Fruit fly (Drosophila melanogaster) whole organism, wandering third instar larva: ENCODE data around the gene Hmgcr.

Experiments
- Abd-B ChIP-seq: fragments of >200 bp; optimal IDR thresholded peaks from 2 replicates; lab custom pipeline; 2017; ENCODE audit warnings: missing biosample characterization, missing genetic modification characterization
- CG32264 ChIP-seq: fragments of 200-800 bp; sonication (Bioruptor generic); optimal IDR thresholded peaks from 2 replicates; lab custom pipeline; 2016; ENCODE audit warnings: missing biosample characterization, missing genetic modification characterization
- CG9705 ChIP-seq: fragments of 200-800 bp; sonication (Bioruptor generic); optimal IDR thresholded peaks from 2 replicates; lab custom pipeline; 2018; ENCODE audit warnings: missing biosample characterization, mild to moderate bottlenecking, missing genetic modification characterization
- CrebA ChIP-seq: fragments of 200-800 bp; sonication (Bioruptor generic); optimal IDR thresholded peaks from 2 replicates; lab custom pipeline; 2016; ENCODE audit warnings: missing biosample characterization, mild to moderate bottlenecking, missing genetic modification characterization, borderline replicate concordance
- Dfd ChIP-seq: fragments of >200 bp; optimal IDR thresholded peaks from 2 replicates; lab custom pipeline; 2017; ENCODE audit warnings: missing biosample characterization, missing genetic modification characterization
- Dif ChIP-seq: fragments of 200-275, 200-300 bp; sonication (Bioruptor generic); optimal IDR thresholded peaks from 2 replicates; lab custom pipeline; 2018; ENCODE audit warnings: missing biosample characterization, missing genetic modification characterization; ENCODE audit not compliant: partially characterized antibody
- GATAd ChIP-seq: sonication (Bioruptor generic); optimal IDR thresholded peaks from 2 replicates; lab custom pipeline; 2016; ENCODE audit warnings: missing biosample characterization, missing genetic modification characterization
- HLH106 ChIP-seq: fragments of 200-800 bp; optimal IDR thresholded peaks from 3 replicates; lab custom pipeline; 2019; ENCODE audit warnings: missing biosample characterization, mild to moderate bottlenecking, missing genetic modification characterization, moderate library complexity
- Hnf4 ChIP-seq: fragments of 200-800 bp; sonication (Bioruptor generic); optimal IDR thresholded peaks from 2 replicates; lab custom pipeline; 2016; ENCODE audit warnings: missing biosample characterization, mild to moderate bottlenecking, missing genetic modification characterization
- Hr78 ChIP-seq: fragments of >200 bp; optimal IDR thresholded peaks from 2 replicates; lab custom pipeline; 2017; ENCODE audit warnings: missing biosample characterization, missing genetic modification characterization
- Hr83 ChIP-seq: fragments of 200-300 bp; sonication (Bioruptor generic); optimal IDR thresholded peaks from 2 replicates; lab custom pipeline; 2016; ENCODE audit warnings: missing biosample characterization, mild to moderate bottlenecking, missing genetic modification characterization, moderate library complexity; ENCODE audit not compliant: poor library complexity, severe bottlenecking
- Jra ChIP-seq: sonication (Bioruptor generic); optimal IDR thresholded peaks from 2 replicates; lab custom pipeline; 2016; ENCODE audit warnings: missing biosample characterization, missing genetic modification characterization
- Mio ChIP-seq: sonication (Bioruptor generic); optimal IDR thresholded peaks from 2 replicates; lab custom pipeline; 2016; ENCODE audit warnings: missing biosample characterization, missing genetic modification characterization
- Myc ChIP-seq: fragments of >200 bp; optimal IDR thresholded peaks from 2 replicates; lab custom pipeline; 2017
- N ChIP-seq: fragments of >200 bp; optimal IDR thresholded peaks from 2 replicates; lab custom pipeline; 2018; ENCODE audit warnings: missing biosample characterization, missing external identifiers, missing genetic modification characterization
- OdsH ChIP-seq: fragments of 200-800 bp; sonication (Bioruptor generic); optimal IDR thresholded peaks from 2 replicates; lab custom pipeline; 2016; ENCODE audit warnings: missing biosample characterization, mild to moderate bottlenecking, missing genetic modification characterization
- Rel ChIP-seq, 2 experiments: fragments of 200-800 bp; sonication (Bioruptor generic) in 1 of 2; optimal IDR thresholded peaks; 2 replicates in 1 of 2; 3 replicates in 1 of 2; lab custom pipeline; 2016 to 2019; ENCODE audit warnings: mild to moderate bottlenecking in 2 of 2, missing biosample characterization in 2 of 2, missing genetic modification characterization in 2 of 2, moderate library complexity in 1 of 2
- Sp1 ChIP-seq: fragments of 200-800 bp; sonication (Bioruptor generic); optimal IDR thresholded peaks from 3 replicates; lab custom pipeline; 2019; ENCODE audit warnings: missing biosample characterization, mild to moderate bottlenecking, missing genetic modification characterization, moderate library complexity
- Vsx2 ChIP-seq: fragments of 200-300, 225-300 bp; sonication (Bioruptor generic); optimal IDR thresholded peaks from 2 replicates; lab custom pipeline; 2018; ENCODE audit warnings: missing biosample characterization, missing genetic modification characterization; ENCODE audit not compliant: partially characterized antibody
- br ChIP-seq: fragments of 200-800 bp; sonication (Bioruptor generic); optimal IDR thresholded peaks from 2 replicates; lab custom pipeline; 2016; ENCODE audit warnings: missing biosample characterization, missing genetic modification characterization
- brk ChIP-seq: fragments of 200-800 bp; sonication (Bioruptor generic); optimal IDR thresholded peaks from 2 replicates; lab custom pipeline; 2016; ENCODE audit warnings: missing biosample characterization, mild to moderate bottlenecking, missing genetic modification characterization
- dl ChIP-seq, 2 experiments: fragments of 175-275, 200-275 bp in 1 of 2; fragments of 200-275 bp in 1 of 2; sonication (Bioruptor generic); optimal IDR thresholded peaks; lab custom pipeline; 2018; ENCODE audit warnings: mild to moderate bottlenecking in 2 of 2, missing biosample characterization in 2 of 2, missing genetic modification characterization in 2 of 2, moderate library complexity in 2 of 2; ENCODE audit not compliant: partially characterized antibody in 2 of 2, insufficient read depth in 1 of 2
- dmrt93B ChIP-seq: fragments of 200-800 bp; sonication (Bioruptor generic); optimal IDR thresholded peaks from 2 replicates; lab custom pipeline; 2018; ENCODE audit warnings: missing biosample characterization, mild to moderate bottlenecking, missing genetic modification characterization
- dsf ChIP-seq: sonication (Bioruptor generic); optimal IDR thresholded peaks from 2 replicates; lab custom pipeline; 2016; ENCODE audit warnings: missing biosample characterization, missing genetic modification characterization, borderline replicate concordance
- ey ChIP-seq: fragments of 200-800 bp; sonication (Bioruptor generic); optimal IDR thresholded peaks from 2 replicates; lab custom pipeline; 2016; ENCODE audit warnings: missing biosample characterization, missing genetic modification characterization
- foxo ChIP-seq, 2 experiments: fragments of 200-800 bp; sonication (Bioruptor generic); optimal IDR thresholded peaks; 2 replicates in 1 of 2; 3 replicates in 1 of 2; lab custom pipeline; 2016 to 2017; ENCODE audit warnings: missing biosample characterization in 2 of 2, missing genetic modification characterization in 2 of 2
- fru ChIP-seq: fragments of 200-800 bp; sonication (Bioruptor generic); optimal IDR thresholded peaks from 3 replicates; lab custom pipeline; 2016; ENCODE audit warnings: missing biosample characterization, mild to moderate bottlenecking, missing genetic modification characterization
- h ChIP-seq: fragments of 200-800 bp; sonication (Bioruptor generic); optimal IDR thresholded peaks from 3 replicates; lab custom pipeline; 2016; ENCODE audit warnings: missing biosample characterization, mild to moderate bottlenecking, missing genetic modification characterization
- jim ChIP-seq: fragments of 175-275, 200-325 bp; sonication (Bioruptor generic); optimal IDR thresholded peaks from 2 replicates; lab custom pipeline; 2016; ENCODE audit warnings: missing biosample characterization, mild to moderate bottlenecking, missing genetic modification characterization
- lola ChIP-seq: fragments of >200 bp; optimal IDR thresholded peaks from 2 replicates; lab custom pipeline; 2017; ENCODE audit warnings: missing biosample characterization, missing genetic modification characterization
- pan ChIP-seq: fragments of >200 bp; optimal IDR thresholded peaks from 2 replicates; lab custom pipeline; 2017
- psq ChIP-seq: fragments of 200-800 bp; sonication (Bioruptor generic); optimal IDR thresholded peaks from 3 replicates; lab custom pipeline; 2017; ENCODE audit warnings: missing biosample characterization, mild to moderate bottlenecking, missing genetic modification characterization, moderate library complexity
- rgr ChIP-seq: fragments of 200-800 bp; sonication (Bioruptor generic); optimal IDR thresholded peaks from 3 replicates; lab custom pipeline; 2016; ENCODE audit warnings: missing biosample characterization, mild to moderate bottlenecking, missing genetic modification characterization
- sage ChIP-seq: fragments of 200-800 bp; sonication (Bioruptor generic); optimal IDR thresholded peaks from 2 replicates; lab custom pipeline; 2016; ENCODE audit warnings: missing biosample characterization, mild to moderate bottlenecking, missing genetic modification characterization
- sv ChIP-seq: fragments of 200-800 bp; sonication (Bioruptor generic); optimal IDR thresholded peaks from 3 replicates; lab custom pipeline; 2016; ENCODE audit warnings: missing biosample characterization, missing genetic modification characterization
- tai ChIP-seq: sonication (Bioruptor generic); optimal IDR thresholded peaks from 2 replicates; lab custom pipeline; 2016; ENCODE audit warnings: missing biosample characterization, missing genetic modification characterization
- usp ChIP-seq: fragments of >200 bp; optimal IDR thresholded peaks from 2 replicates; lab custom pipeline; 2017; ENCODE audit warnings: missing biosample characterization, missing genetic modification characterization
- woc ChIP-seq: sonication (Bioruptor generic); optimal IDR thresholded peaks from 2 replicates; lab custom pipeline; 2016; ENCODE audit warnings: missing biosample characterization, mild to moderate bottlenecking, missing genetic modification characterization

The Hmgcr gene

DNA sequence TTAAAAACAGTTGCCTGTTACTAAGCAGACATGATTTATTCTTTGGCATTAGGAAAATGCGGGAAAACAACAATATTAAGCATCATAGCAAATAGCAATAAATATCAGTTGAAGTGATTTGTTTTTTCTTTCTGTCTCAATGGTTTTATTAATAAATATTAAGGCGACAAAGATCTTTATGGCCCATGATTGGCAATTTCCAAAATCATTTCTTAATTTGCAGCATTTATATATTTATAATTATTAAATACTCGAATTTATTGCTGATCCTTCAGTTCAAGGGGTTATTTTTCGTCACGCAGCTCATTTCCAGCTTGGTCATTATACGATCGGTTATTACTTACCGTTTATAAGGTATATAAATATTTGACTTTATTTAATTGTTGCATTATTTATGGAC lies 5.5 kb upstream of the Hmgcr start:
- TF ChIP-seq h (GFP tag; lab: Kevin White, UChicago) (no peak), foxo (GFP tag; optimal IDR thresholded peaks at IDR 0.05; lab: Kevin White, UChicago) (no peak), CrebA (peak; percentile 23)

DNA sequence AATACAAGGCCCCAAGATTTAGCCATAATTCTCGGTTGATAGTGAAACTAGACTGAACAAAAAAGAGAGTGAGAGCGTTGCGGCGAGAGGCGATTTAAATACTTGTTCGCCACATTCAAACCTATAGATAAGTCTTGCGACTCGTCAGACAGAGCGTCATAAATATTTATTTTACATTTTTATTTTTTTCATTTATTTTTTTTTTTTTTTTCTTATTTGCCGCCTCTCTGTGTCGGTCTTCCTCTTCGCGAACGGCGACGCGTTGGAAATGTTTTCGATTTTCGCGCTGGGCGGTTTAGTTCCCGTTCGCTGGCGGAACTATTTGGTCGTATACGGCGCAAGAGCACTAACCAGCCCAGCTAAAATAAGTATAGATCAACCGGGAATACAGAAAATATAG lies 5.0 kb upstream of the Hmgcr start:
- TF ChIP-seq foxo (GFP tag; optimal IDR thresholded peaks at IDR 0.05; lab: Kevin White, UChicago) (no peak), Abd-B (GFP tag; lab: Kevin White, UChicago) (no peak), sage (GFP tag; lab: Kevin White, UChicago) (peak; percentile 15), h (GFP tag; lab: Kevin White, UChicago) (no peak), brk (GFP tag; lab: Kevin White, UChicago) (peak; percentile 9), CrebA (no peak), tai (GFP tag; lab: Kevin White, UChicago) (no peak), dl (GFP tag; optimal IDR thresholded peaks at IDR 0.05; lab: Kevin White, UChicago; ENCODE audit: insufficient read depth in 1 of 2, partially characterized antibody in 2 of 2) (no peak), br (GFP tag; lab: Kevin White, UChicago) (no peak)
- TF ChIP-seq, all 38 proteins: peak for 2

DNA sequence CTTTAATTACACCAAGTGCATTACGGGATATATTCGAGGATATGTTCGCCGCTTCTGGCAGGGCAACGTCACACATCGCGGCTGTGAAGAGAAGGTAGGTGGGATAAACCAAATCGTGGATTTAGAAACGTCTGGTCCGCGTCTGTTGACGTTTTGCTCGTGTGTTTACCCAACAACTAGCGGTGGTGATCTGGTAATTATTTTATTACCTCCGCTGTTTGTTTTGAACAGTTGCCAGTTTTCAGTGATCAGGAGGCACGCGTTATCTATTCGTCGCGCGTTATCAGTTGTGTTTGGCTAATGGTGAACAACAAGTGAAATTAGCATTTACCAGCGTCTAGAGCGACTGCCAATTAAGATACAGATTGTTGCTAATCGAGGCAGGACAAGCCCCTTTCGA lies 4.1 kb upstream of the Hmgcr start:
- TF ChIP-seq rgr (GFP tag; lab: Kevin White, UChicago) = peak; percentile 15
- peak; percentile 24 for TF ChIP-seq Hr83 (GFP tag; lab: Kevin White, UChicago)
- TF ChIP-seq lola (GFP tag; lab: Kevin White, UChicago) = no peak

DNA sequence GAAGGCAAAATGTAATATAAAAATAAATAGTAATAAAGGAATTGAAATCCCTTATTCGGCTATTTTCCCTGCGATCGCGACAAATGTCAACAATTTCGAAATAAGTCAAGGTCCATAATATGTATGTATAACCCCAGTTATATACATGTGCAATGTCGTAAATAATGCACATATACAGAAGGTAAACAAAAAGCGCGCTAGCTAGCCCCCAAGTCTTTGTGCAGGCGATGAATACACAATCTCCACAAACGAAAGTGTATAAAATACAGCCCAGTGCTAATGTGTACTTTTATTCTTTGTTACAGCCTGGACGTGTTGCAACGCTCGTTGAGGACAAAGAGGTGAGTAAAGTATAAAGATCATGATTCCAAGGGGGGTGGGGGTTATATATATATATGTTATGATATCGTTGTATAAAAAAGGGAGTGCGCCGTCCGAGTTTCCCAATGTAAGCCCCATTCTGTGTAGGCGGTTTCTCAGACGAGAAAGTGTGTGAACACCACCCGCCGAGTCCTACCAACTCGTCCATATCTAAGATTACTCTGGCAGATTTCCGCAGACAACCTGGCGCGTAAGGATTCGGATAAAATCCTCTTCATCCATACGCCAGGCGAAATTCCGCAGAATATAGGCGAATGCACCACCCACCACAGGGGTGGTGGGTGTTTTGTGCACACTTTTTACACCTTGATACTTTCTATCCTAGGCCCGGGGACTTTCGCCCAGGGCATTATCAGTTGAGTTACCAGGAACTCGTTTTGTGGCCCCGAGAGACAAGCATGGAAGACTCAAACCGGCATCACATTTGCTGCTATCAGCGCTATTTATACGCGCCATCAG lies 3.3 kb upstream of the Hmgcr start:
- no peak for TF ChIP-seq GATAd
- peak; percentile 2 for TF ChIP-seq Hnf4
- TF ChIP-seq Sp1 (GFP tag; lab: Kevin White, UChicago) = peak; percentile 9
- no peak for TF ChIP-seq woc (GFP tag; lab: Kevin White, UChicago)
- no peak for TF ChIP-seq Mio
- no peak for TF ChIP-seq sv (GFP tag; lab: Kevin White, UChicago)
- TF ChIP-seq jim (GFP tag; lab: Kevin White, UChicago) = no peak
- no peak for TF ChIP-seq Dfd (GFP tag; lab: Kevin White, UChicago)
- TF ChIP-seq Vsx2 (GFP tag; lab: Kevin White, UChicago) = no peak
- no peak for TF ChIP-seq CrebA
- no peak for TF ChIP-seq dl (GFP tag; optimal IDR thresholded peaks at IDR 0.05; lab: Kevin White, UChicago; ENCODE audit: insufficient read depth in 1 of 2, partially characterized antibody in 2 of 2)
- no peak for TF ChIP-seq pan (lab: Kevin White, UChicago)
- no peak for TF ChIP-seq Abd-B (GFP tag; lab: Kevin White, UChicago)
- TF ChIP-seq Rel (GFP tag; optimal IDR thresholded peaks at IDR 0.05; lab: Kevin White, UChicago) = no peak
- TF ChIP-seq Rel (tag; optimal IDR thresholded peaks at IDR 0.05; lab: Kevin White, UChicago) = peak; percentile 5
- TF ChIP-seq Hr78 (GFP tag; lab: Kevin White, UChicago) = no peak
- TF ChIP-seq HLH106 (tag; lab: Kevin White, UChicago) = peak; percentile 8
- no peak for TF ChIP-seq N (GFP tag; lab: Kevin White, UChicago)
- TF ChIP-seq dsf (GFP tag; lab: Kevin White, UChicago) = no peak
- TF ChIP-seq CG32264 = no peak
- TF ChIP-seq fru = peak; percentile 14
- TF ChIP-seq Myc (lab: Kevin White, UChicago) = no peak
- TF ChIP-seq psq (GFP tag; lab: Kevin White, UChicago) = no peak
- no peak for TF ChIP-seq tai (GFP tag; lab: Kevin White, UChicago)
- no peak for TF ChIP-seq Jra (GFP tag; lab: Kevin White, UChicago)
- peak; percentile 40 for TF ChIP-seq h (GFP tag; lab: Kevin White, UChicago)
- TF ChIP-seq usp = no peak
- TF ChIP-seq foxo (GFP tag; optimal IDR thresholded peaks at IDR 0.05; lab: Kevin White, UChicago) = peak in 1 of 2 experiments; percentile 15
- TF ChIP-seq OdsH = no peak
- no peak for TF ChIP-seq Hr83 (GFP tag; lab: Kevin White, UChicago)
- no peak for TF ChIP-seq sage (GFP tag; lab: Kevin White, UChicago)
- TF ChIP-seq br (GFP tag; lab: Kevin White, UChicago) = peak; percentile 14
- no peak for TF ChIP-seq lola (GFP tag; lab: Kevin White, UChicago)
- no peak for TF ChIP-seq CG9705 (GFP tag; lab: Kevin White, UChicago)
- peak; percentile 40 for TF ChIP-seq Dif (GFP tag; lab: Kevin White, UChicago)
- TF ChIP-seq rgr (GFP tag; lab: Kevin White, UChicago) = no peak
- peak; percentile 52 for TF ChIP-seq brk (GFP tag; lab: Kevin White, UChicago)
- no peak for TF ChIP-seq dmrt93B (GFP tag; lab: Kevin White, UChicago)
- no peak for TF ChIP-seq ey (GFP tag; lab: Kevin White, UChicago)
